Fruit fly (Drosophila melanogaster): ENCODE measurements around the gene CG11349.

- TF ChIP-seq toe (GFP tag; optimal IDR thresholded peaks at IDR 0.05) (no peak), pad (GFP tag; optimal IDR thresholded peaks at IDR 0.05) (no peak), Mnt (GFP tag; optimal IDR thresholded peaks at IDR 0.05) (no peak), Crg-1 (GFP tag; optimal IDR thresholded peaks at IDR 0.05) (no peak), Clk (GFP tag; optimal IDR thresholded peaks at IDR 0.05) (no peak), CG7101 (tag; optimal IDR thresholded peaks at IDR 0.05) (no peak), ovo (GFP tag; optimal IDR thresholded peaks at IDR 0.05) (no peak), Hr96 (GFP tag; optimal IDR thresholded peaks at IDR 0.05) (no peak)
These were observed 17.9 kb downstream of the CG11349 start, which contains the start of gene CG13722 for dm6 chr3L:4490702-4491243.
